Worm (Caenorhabditis elegans) whole organism, L4 larva: ENCODE data around the gene otpl-5.

Source experiments
- D1046.2 ChIP-seq: fragments of 200-800 bp; sonication (Bioruptor generic); IDR thresholded peaks from 2 replicates; pipeline ENCODE4 v1.3.6; 2022; ENCODE audit warnings: missing genetic modification characterization, missing compliant biosample characterization
- F10B5.3 ChIP-seq: sonication (generic microtip); optimal IDR thresholded peaks from 2 replicates; lab custom pipeline; 2016; ENCODE audit warnings: mild to moderate bottlenecking, missing genetic modification characterization, missing compliant biosample characterization
- F26F4.8 ChIP-seq: fragments of 200-800 bp; sonication (Bioruptor generic); conservative IDR thresholded peaks from 2 replicates; pipeline ENCODE4 v1.3.6; 2022; ENCODE audit warnings: missing genetic modification characterization, missing compliant biosample characterization
- F37D6.2 ChIP-seq: sonication (generic microtip); optimal IDR thresholded peaks from 2 replicates; lab custom pipeline; 2016; ENCODE audit warnings: mild to moderate bottlenecking, missing genetic modification characterization, missing compliant biosample characterization
- F49E8.2 ChIP-seq: sonication (generic microtip); optimal IDR thresholded peaks from 2 replicates; lab custom pipeline; 2016; ENCODE audit warnings: missing compliant biosample characterization, mild to moderate bottlenecking, missing genetic modification characterization, borderline replicate concordance
- Y75B8A.6 ChIP-seq: fragments of 200-800 bp; sonication (Bioruptor generic); IDR thresholded peaks from 2 replicates; pipeline ENCODE4 v1.3.6; 2022; ENCODE audit warnings: missing genetic modification reagents, missing genetic modification characterization, missing compliant biosample characterization
- ZK546.5 ChIP-seq, 2 experiments: sonication (generic microtip); optimal IDR thresholded peaks; 2 replicates each; lab custom pipeline; 2017; ENCODE audit warnings: missing biosample characterization in 2 of 2, missing genetic modification characterization in 2 of 2
- aly-2 ChIP-seq: sonication (generic microtip); optimal IDR thresholded peaks from 2 replicates; lab custom pipeline; 2018; ENCODE audit warnings: missing biosample characterization, missing genetic modification characterization
- ceh-82 ChIP-seq: sonication (generic microtip); optimal IDR thresholded peaks from 2 replicates; lab custom pipeline; 2017; ENCODE audit warnings: missing biosample characterization, missing genetic modification characterization
- ces-1 ChIP-seq: fragments of 150-350 bp; sonication (generic microtip); optimal IDR thresholded peaks from 4 replicates; lab custom pipeline; 2014; ENCODE audit warnings: missing biosample characterization, missing genetic modification reagents, missing genetic modification characterization
- dmd-8 ChIP-seq: fragments of 200-800 bp; sonication (Bioruptor generic); IDR thresholded peaks from 2 replicates; pipeline ENCODE4 v1.3.6; 2022; ENCODE audit warnings: missing genetic modification characterization, missing compliant biosample characterization
- dmd-9 ChIP-seq: fragments of 200-800 bp; sonication (Bioruptor generic); IDR thresholded peaks from 2 replicates; pipeline ENCODE4 v1.3.6; 2022; ENCODE audit warnings: missing genetic modification reagents, missing genetic modification characterization, missing compliant biosample characterization
- duxl-1 ChIP-seq: sonication (generic microtip); optimal IDR thresholded peaks from 2 replicates; lab custom pipeline; 2016; ENCODE audit warnings: mild to moderate bottlenecking, missing genetic modification characterization, moderate library complexity, missing compliant biosample characterization; ENCODE audit not compliant: poor library complexity
- dve-1 ChIP-seq: sonication (generic microtip); optimal IDR thresholded peaks from 2 replicates; lab custom pipeline; 2017; ENCODE audit warnings: antibody characterized with exemption, mild to moderate bottlenecking, missing genetic modification characterization, missing compliant biosample characterization; ENCODE audit not compliant: insufficient read depth
- egl-27 ChIP-seq: sonication (generic microtip); optimal IDR thresholded peaks from 3 replicates; lab custom pipeline; 2017; ENCODE audit warnings: missing biosample characterization, missing genetic modification reagents, missing genetic modification characterization
- egl-43 ChIP-seq: fragments of 200-800 bp; sonication (Bioruptor generic); IDR thresholded peaks from 2 replicates; pipeline ENCODE4 v1.3.6; 2022; ENCODE audit warnings: missing genetic modification reagents, missing genetic modification characterization, missing compliant biosample characterization
- hif-1 ChIP-seq, 2 experiments: sonication (generic microtip); optimal IDR thresholded peaks; 2 replicates each; lab custom pipeline; 2016 to 2017; ENCODE audit warnings: missing compliant biosample characterization in 2 of 2, missing genetic modification characterization in 2 of 2, missing genetic modification reagents in 2 of 2, missing genotype in 2 of 2, mild to moderate bottlenecking in 1 of 2
- hlh-30 ChIP-seq: sonication (generic microtip); optimal IDR thresholded peaks from 2 replicates; lab custom pipeline; 2017; ENCODE audit warnings: antibody characterized with exemption, mild to moderate bottlenecking, missing genetic modification characterization, missing compliant biosample characterization; ENCODE audit not compliant: insufficient read depth
- jun-1 ChIP-seq: fragments of 150-350 bp; optimal IDR thresholded peaks from 2 replicates; lab custom pipeline; 2014; ENCODE audit warnings: missing biosample characterization, missing genetic modification reagents, missing genetic modification characterization
- lin-1 ChIP-seq: fragments of 200-800 bp; sonication (Bioruptor generic); IDR thresholded peaks from 2 replicates; pipeline ENCODE4 v1.3.6; 2022; ENCODE audit warnings: missing genetic modification reagents, missing genetic modification characterization, missing compliant biosample characterization
- lin-29 ChIP-seq: fragments of 200-800 bp; sonication (Bioruptor generic); IDR thresholded peaks from 2 replicates; pipeline ENCODE4 v1.3.6; 2022; ENCODE audit warnings: missing genetic modification reagents, missing genetic modification characterization, missing compliant biosample characterization
- lin-38 ChIP-seq: fragments of 200-800 bp; sonication (Bioruptor generic); IDR thresholded peaks from 2 replicates; pipeline ENCODE4 v1.3.6; 2022; ENCODE audit warnings: missing genetic modification reagents, missing genetic modification characterization, missing compliant biosample characterization
- madf-5 ChIP-seq, 2 experiments: fragments of 200-800 bp; sonication (Bioruptor generic); IDR thresholded peaks; 2 replicates each; pipeline ENCODE4 v1.3.6; 2022; ENCODE audit warnings: missing compliant biosample characterization in 2 of 2, missing genetic modification characterization in 2 of 2
- madf-9 ChIP-seq: fragments of 200-800 bp; sonication (Bioruptor generic); conservative IDR thresholded peaks from 2 replicates; pipeline ENCODE4 v1.3.6; 2022; ENCODE audit warnings: missing genetic modification reagents, missing genetic modification characterization, missing compliant biosample characterization
- mdt-29 ChIP-seq: fragments of 200-800 bp; sonication (Bioruptor generic); IDR thresholded peaks from 2 replicates; pipeline ENCODE4 v1.3.6; 2022; ENCODE audit warnings: missing genetic modification reagents, missing genetic modification characterization, missing compliant biosample characterization
- mes-2 ChIP-seq: sonication (generic microtip); optimal IDR thresholded peaks from 2 replicates; lab custom pipeline; 2016; ENCODE audit warnings: missing genotype, mild to moderate bottlenecking, missing genetic modification characterization, missing compliant biosample characterization; ENCODE audit not compliant: poor library complexity, severe bottlenecking
- nhr-10 ChIP-seq: fragments of 150-350 bp; optimal IDR thresholded peaks from 2 replicates; lab custom pipeline; 2014; ENCODE audit warnings: missing biosample characterization, missing genetic modification characterization
- nhr-102 ChIP-seq: sonication (generic microtip); optimal IDR thresholded peaks from 2 replicates; lab custom pipeline; 2016; ENCODE audit warnings: mild to moderate bottlenecking, missing genetic modification characterization, moderate library complexity, missing compliant biosample characterization
- nhr-11 ChIP-seq: fragments of 150-350 bp; optimal IDR thresholded peaks from 2 replicates; lab custom pipeline; 2014; ENCODE audit warnings: missing biosample characterization, missing genetic modification characterization
- nhr-237 ChIP-seq: sonication (generic microtip); optimal IDR thresholded peaks from 2 replicates; lab custom pipeline; 2017; ENCODE audit warnings: missing biosample characterization, missing genetic modification characterization
- nhr-48 ChIP-seq: sonication (generic microtip); optimal IDR thresholded peaks from 2 replicates; lab custom pipeline; 2016; ENCODE audit warnings: mild to moderate bottlenecking, missing genetic modification characterization, missing compliant biosample characterization
- nhr-77 ChIP-seq: fragments of 150-350 bp; optimal IDR thresholded peaks from 2 replicates; lab custom pipeline; 2014; ENCODE audit warnings: missing biosample characterization, missing genetic modification characterization
- pqm-1 ChIP-seq: sonication (generic microtip); optimal IDR thresholded peaks from 2 replicates; lab custom pipeline; 2017; ENCODE audit warnings: missing biosample characterization, missing genetic modification characterization
- set-16 ChIP-seq: fragments of 200-800 bp; sonication (Bioruptor generic); IDR thresholded peaks from 2 replicates; pipeline ENCODE4 v1.3.6; 2022; ENCODE audit warnings: missing genetic modification reagents, missing genetic modification characterization, missing compliant biosample characterization
- snpc-1.2 ChIP-seq: fragments of 200-800 bp; sonication (Bioruptor generic); IDR thresholded peaks from 2 replicates; pipeline ENCODE4 v1.3.6; 2022; ENCODE audit warnings: missing genetic modification reagents, missing genetic modification characterization, missing compliant biosample characterization
- snpc-4 ChIP-seq: fragments of 150-350 bp; optimal IDR thresholded peaks from 2 replicates; lab custom pipeline; 2014; ENCODE audit warnings: missing biosample characterization, missing genetic modification characterization
- spr-1 ChIP-seq: sonication (generic microtip); optimal IDR thresholded peaks from 2 replicates; lab custom pipeline; 2016; ENCODE audit warnings: mild to moderate bottlenecking, missing genetic modification characterization, missing compliant biosample characterization
- spr-3 ChIP-seq: fragments of 200-800 bp; sonication (Bioruptor generic); optimal IDR thresholded peaks from 2 replicates; lab custom pipeline; 2018; ENCODE audit warnings: mild to moderate bottlenecking, missing genetic modification characterization, missing compliant biosample characterization
- unc-39 ChIP-seq: sonication (generic microtip); optimal IDR thresholded peaks from 2 replicates; lab custom pipeline; 2017; ENCODE audit warnings: missing biosample characterization, missing genetic modification characterization
- vab-7 ChIP-seq: fragments of 200-800 bp; sonication (Bioruptor generic); IDR thresholded peaks from 2 replicates; pipeline ENCODE4 v1.3.6; 2022; ENCODE audit warnings: missing genetic modification reagents, missing genetic modification characterization, missing compliant biosample characterization
- zfp-3 ChIP-seq: fragments of 200-800 bp; sonication (Bioruptor generic); conservative IDR thresholded peaks from 2 replicates; pipeline ENCODE4 v1.3.6; 2022; ENCODE audit warnings: missing genetic modification reagents, missing genetic modification characterization, missing compliant biosample characterization
- zip-11 ChIP-seq: fragments of 200-800 bp; sonication (Bioruptor generic); IDR thresholded peaks from 2 replicates; pipeline ENCODE4 v1.3.6; 2022; ENCODE audit warnings: missing genetic modification characterization, missing compliant biosample characterization
- ztf-11 ChIP-seq: fragments of 150-350 bp; optimal IDR thresholded peaks from 2 replicates; lab custom pipeline; 2014; ENCODE audit warnings: missing biosample characterization, missing genetic modification characterization

otpl-5 gene

ce11 chrV:8495106-8495505 is 34.2 kb upstream of the otpl-5 start (continued):
- TF ChIP-seq F49E8.2 (tag; lab: Kevin White, UChicago) = no peak
- TF ChIP-seq nhr-48 (tag; lab: Kevin White, UChicago) = no peak
- no peak for TF ChIP-seq ceh-82 (tag; lab: Kevin White, UChicago)
- no peak for TF ChIP-seq madf-9 (GFP tag; lab: Robert Waterston, UW)
- TF ChIP-seq zfp-3 (GFP tag; lab: Robert Waterston, UW) = no peak
- no peak for TF ChIP-seq hif-1 (tag; optimal IDR thresholded peaks at IDR 0.05; lab: Kevin White, UChicago)
- no peak for TF ChIP-seq ZK546.5 (tag; optimal IDR thresholded peaks at IDR 0.05; lab: Kevin White, UChicago)
- no peak for TF ChIP-seq aly-2
- 0 out of 2 replicates have a peak, but pooled peaks have one; percentile 55 for TF ChIP-seq D1046.2
- no peak for TF ChIP-seq spr-3 (GFP tag; lab: Kevin White, UChicago)
- TF ChIP-seq lin-1 (GFP tag; lab: Robert Waterston, UW) = no peak
- no peak for TF ChIP-seq set-16 (GFP tag; lab: Robert Waterston, UW)
- no peak for TF ChIP-seq nhr-237 (tag; lab: Kevin White, UChicago)
- TF ChIP-seq mes-2 (tag; lab: Kevin White, UChicago) = no peak
- TF ChIP-seq nhr-10 (tag; lab: Kevin White, UChicago) = no peak
- no peak for TF ChIP-seq spr-1
- no peak for TF ChIP-seq lin-29 (GFP tag; lab: Robert Waterston, UW)
- TF ChIP-seq hlh-30 (tag; lab: Kevin White, UChicago) = no peak
- no peak for TF ChIP-seq F10B5.3 (tag; lab: Kevin White, UChicago)
- TF ChIP-seq nhr-11 = no peak
- TF ChIP-seq madf-5 (GFP tag; IDR thresholded peaks at IDR 0.05; lab: Robert Waterston, UW) = peak in 1 of 2 experiments; percentile 28; a peak in 1 of 4 replicates
- peak; percentile 20; the same call in 1 of the 2 replicates for TF ChIP-seq mdt-29 (GFP tag; lab: Robert Waterston, UW)
- no peak for TF ChIP-seq nhr-102 (tag; lab: Kevin White, UChicago)
- TF ChIP-seq pqm-1 (tag; lab: Kevin White, UChicago) = no peak
- TF ChIP-seq dve-1 (tag; lab: Kevin White, UChicago) = no peak
- TF ChIP-seq dmd-9 = no peak
- no peak for TF ChIP-seq nhr-77 (tag; lab: Kevin White, UChicago)
- TF ChIP-seq zip-11 (GFP tag; lab: Robert Waterston, UW) = no peak
- TF ChIP-seq snpc-4 = no peak
- TF ChIP-seq F37D6.2 (tag; lab: Kevin White, UChicago) = no peak
- TF ChIP-seq Y75B8A.6 (GFP tag; lab: Robert Waterston, UW) = no peak
- no peak for TF ChIP-seq ztf-11 (tag; lab: Kevin White, UChicago)
- peak; percentile 35; the same call in 1 of the 2 replicates for TF ChIP-seq snpc-1.2 (GFP tag; lab: Robert Waterston, UW)
- TF ChIP-seq unc-39 = no peak
- TF ChIP-seq ces-1 = no peak
- TF ChIP-seq jun-1 (tag; lab: Kevin White, UChicago) = no peak
- TF ChIP-seq F26F4.8 (GFP tag; lab: Robert Waterston, UW) = peak; percentile 72; the same call in 1 of the 2 replicates
- TF ChIP-seq lin-38 (GFP tag; lab: Robert Waterston, UW) = peak; percentile 48
- no peak for TF ChIP-seq duxl-1
- peak; percentile 63; the same call in 1 of the 2 replicates for TF ChIP-seq egl-43 (GFP tag; lab: Robert Waterston, UW)
- 0 out of 2 replicates have a peak, but pooled peaks have one; percentile 58 for TF ChIP-seq dmd-8 (GFP tag; lab: Robert Waterston, UW)
- TF ChIP-seq egl-27 (tag; lab: Kevin White, UChicago) = no peak
- TF ChIP-seq vab-7 (GFP tag; lab: Robert Waterston, UW) = peak; percentile 64
